Fruit fly (Drosophila melanogaster): Measurements from ENCODE around the gene CG7394.

The CG7394 gene

dm6 chr3L:11534391-11535246 is 27.2 kb upstream of the CG7394 start:
- TF ChIP-seq noc (tag; optimal IDR thresholded peaks at IDR 0.05): peak; percentile 73

- TF ChIP-seq noc (tag; optimal IDR thresholded peaks at IDR 0.05): no peak
Measured at dm6 chr3L:11536132-11536531, 25.7 kb upstream of the CG7394 start.

DNA sequence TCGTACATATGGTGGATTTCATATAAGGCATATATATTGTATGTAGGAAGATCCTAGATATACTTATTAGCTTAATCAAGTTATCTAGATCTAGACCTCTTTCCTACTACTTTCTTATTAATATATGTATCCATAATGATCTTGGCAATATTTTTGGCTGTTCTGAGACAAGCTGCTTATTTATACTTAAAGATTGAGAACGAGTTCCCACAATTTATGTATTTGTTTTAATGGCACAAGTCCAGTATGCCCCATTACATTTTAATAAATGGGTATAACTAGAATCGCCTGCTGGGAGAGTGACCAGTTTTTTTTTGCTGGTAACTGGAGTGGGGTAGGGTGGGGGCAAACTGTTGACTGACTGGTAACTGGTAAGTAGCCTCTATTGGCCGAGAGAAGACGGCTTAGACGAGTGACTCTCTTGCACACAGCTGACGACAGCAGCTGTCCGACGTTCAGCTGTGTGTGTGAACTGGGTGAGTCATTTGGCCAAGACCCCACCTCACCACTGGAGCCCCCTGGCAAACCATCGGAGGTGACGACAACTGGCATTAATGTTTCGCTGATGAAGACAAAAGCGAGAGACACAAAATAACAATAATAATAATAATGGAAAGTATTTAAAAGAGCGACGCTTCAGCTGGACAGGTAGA is 24.9 kb upstream of the CG7394 start:
- no peak for TF ChIP-seq noc (tag; optimal IDR thresholded peaks at IDR 0.05)

dm6 chr3L:11539511-11540329 is 22.1 kb upstream of the CG7394 start:
- TF ChIP-seq noc (tag; optimal IDR thresholded peaks at IDR 0.05): no peak

dm6 chr3L:11540330-11540702 is 21.5 kb upstream of the CG7394 start:
- no peak for TF ChIP-seq noc (tag; optimal IDR thresholded peaks at IDR 0.05)

DNA sequence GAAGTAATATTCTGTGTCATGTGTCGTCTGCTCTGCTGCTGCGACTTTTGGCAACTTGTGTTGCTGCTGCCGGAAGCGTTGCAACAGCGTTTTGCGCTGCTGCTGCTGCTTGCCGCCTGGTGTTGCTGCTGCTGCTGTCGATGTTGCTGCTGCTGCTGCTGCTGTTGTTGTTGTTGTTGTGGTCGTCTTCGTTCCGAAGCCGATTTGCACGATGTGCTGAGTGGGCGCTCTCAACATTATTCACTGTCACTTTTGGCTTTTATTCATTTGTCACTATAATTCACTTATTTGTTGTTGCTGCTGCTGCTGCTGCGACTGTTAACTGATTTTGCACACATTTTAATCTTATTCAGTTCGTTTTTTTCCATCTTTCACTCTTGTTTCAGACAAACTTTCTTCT is 19.4 kb upstream of the CG7394 start:
- no peak for TF ChIP-seq noc (tag; optimal IDR thresholded peaks at IDR 0.05)

DNA sequence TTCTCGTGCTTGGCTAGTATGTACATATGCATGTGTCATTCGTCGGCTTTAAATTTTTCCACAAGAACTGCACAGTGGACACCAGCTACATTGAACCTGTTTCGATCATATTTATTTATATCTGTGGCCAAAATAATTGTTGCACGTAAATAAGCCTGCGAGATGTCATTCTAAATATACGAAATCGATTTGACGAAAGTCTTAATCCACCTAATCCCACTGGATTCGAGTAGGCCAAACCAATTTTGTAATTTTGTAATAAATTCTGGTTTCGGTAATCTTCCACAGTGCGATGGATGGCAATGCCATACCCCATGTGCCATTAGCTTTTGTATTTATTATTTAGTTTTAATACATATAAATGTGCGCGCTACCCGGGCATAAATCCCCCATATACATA is 18.8 kb upstream of the CG7394 start:
- peak; percentile 50 for TF ChIP-seq noc (tag; optimal IDR thresholded peaks at IDR 0.05)

- no peak for TF ChIP-seq noc (tag; optimal IDR thresholded peaks at IDR 0.05)
Measured at dm6 chr3L:11543681-11544299, 18.0 kb upstream of the CG7394 start.

DNA sequence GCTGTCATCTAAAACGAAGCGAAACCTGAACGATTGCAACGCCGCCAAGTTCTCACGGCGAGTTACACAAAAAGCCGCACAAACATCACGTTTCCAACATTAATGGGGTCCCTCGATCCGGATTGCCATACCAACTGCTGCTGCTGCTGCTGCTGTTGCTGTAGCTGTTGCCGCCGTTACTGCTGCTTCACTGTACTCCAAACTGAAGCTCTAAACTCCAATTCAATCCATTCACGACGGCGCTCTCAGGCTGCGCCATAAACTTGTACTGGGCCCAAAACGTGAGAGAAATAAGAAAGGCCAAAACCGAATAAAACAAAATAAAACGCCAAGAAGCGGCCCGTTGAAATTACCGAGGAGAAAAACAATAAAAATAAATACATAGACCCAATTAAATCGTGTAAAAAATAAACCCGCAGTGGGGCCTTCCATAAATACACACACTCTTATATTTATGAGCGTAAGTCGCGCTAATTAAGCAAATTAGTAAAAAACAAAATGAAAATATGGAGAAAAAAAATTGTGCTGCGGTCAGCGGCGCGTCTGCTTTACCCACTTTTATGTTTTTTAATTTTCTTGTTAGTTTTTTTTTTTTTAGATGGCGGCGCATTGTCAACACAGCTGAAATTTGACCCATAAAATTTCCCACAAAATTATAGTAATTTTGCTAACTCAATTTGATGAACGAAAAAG is 14.3 kb upstream of the CG7394 start:
- TF ChIP-seq noc (tag; optimal IDR thresholded peaks at IDR 0.05): no peak

- no peak for TF ChIP-seq noc (tag; optimal IDR thresholded peaks at IDR 0.05)
Measured at dm6 chr3L:11548009-11548408, 13.8 kb upstream of the CG7394 start.

- no peak for TF ChIP-seq noc (tag; optimal IDR thresholded peaks at IDR 0.05)
Measured at dm6 chr3L:11549432-11549831, 12.4 kb upstream of the CG7394 start.

- no peak for TF ChIP-seq noc (tag; optimal IDR thresholded peaks at IDR 0.05)
Measured at dm6 chr3L:11550359-11551056, 11.3 kb upstream of the CG7394 start.

- TF ChIP-seq noc (tag; optimal IDR thresholded peaks at IDR 0.05): no peak
Measured at dm6 chr3L:11551949-11552348, 9.8 kb upstream of the CG7394 start.

DNA sequence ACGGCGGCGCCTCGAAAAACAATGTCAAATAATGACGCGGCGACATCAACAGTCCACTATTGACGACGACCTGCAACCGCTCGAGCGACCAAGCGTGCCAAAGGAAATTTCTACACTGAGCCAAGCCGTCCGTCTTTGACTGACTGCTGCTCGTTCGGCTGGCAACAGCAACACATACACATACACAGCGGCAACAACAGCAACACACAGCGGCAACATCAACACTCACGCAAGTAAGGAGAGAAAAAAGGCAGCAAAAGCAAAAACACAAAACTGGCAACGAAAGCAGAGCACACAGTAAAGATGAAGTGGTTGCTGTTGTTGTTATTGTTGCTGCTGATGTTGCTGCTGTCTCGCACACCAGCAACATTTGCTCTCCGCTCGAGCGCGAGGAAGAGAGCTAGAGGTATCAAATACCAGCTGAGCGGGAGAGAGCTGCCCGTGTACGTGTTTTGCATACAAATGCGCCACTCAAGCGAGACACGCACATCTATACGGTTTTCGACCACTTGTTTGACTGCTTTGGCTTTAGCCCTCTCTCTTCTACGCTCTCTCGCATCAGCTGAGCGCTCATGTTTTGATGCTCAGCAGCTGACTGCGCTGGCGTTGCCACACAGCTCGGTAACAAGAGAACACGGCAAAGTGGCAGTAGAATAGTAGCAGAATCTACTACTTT is 8.7 kb upstream of the CG7394 start:
- TF ChIP-seq noc (tag; optimal IDR thresholded peaks at IDR 0.05): peak; percentile 29

Data from whole organism, larva.